Worm (Caenorhabditis elegans) whole organism, mixed stage, embryonic: ENCODE measurements around the gene nhr-91.

ENCODE experiments used
- bed-3 ChIP-seq: fragments of 200-800 bp; sonication (Bioruptor generic); optimal IDR thresholded peaks from 3 replicates; lab custom pipeline; 2018; ENCODE audit warnings: mild to moderate bottlenecking, missing genetic modification characterization, moderate library complexity, missing compliant biosample characterization
- ceh-39 ChIP-seq: fragments of 150-350 bp; optimal IDR thresholded peaks from 2 replicates; lab custom pipeline; 2014; ENCODE audit warnings: missing biosample characterization, missing genetic modification characterization
- ceh-83 ChIP-seq: fragments of 200-800 bp; sonication (Bioruptor generic); optimal IDR thresholded peaks from 2 replicates; lab custom pipeline; 2018; ENCODE audit warnings: mild to moderate bottlenecking, missing genetic modification characterization, missing compliant biosample characterization
- ces-1 ChIP-seq: fragments of 150-350 bp; optimal IDR thresholded peaks from 2 replicates; lab custom pipeline; 2014; ENCODE audit warnings: missing biosample characterization, missing genetic modification reagents, missing genetic modification characterization
- cnd-1 ChIP-seq: fragments of 200-800 bp; sonication (Bioruptor generic); optimal IDR thresholded peaks from 2 replicates; lab custom pipeline; 2018; ENCODE audit warnings: mild to moderate bottlenecking, missing genetic modification characterization, missing compliant biosample characterization
- elt-1 ChIP-seq: sonication (generic microtip); optimal IDR thresholded peaks from 2 replicates; lab custom pipeline; 2017; ENCODE audit warnings: missing genetic modification characterization, mild to moderate bottlenecking, missing compliant biosample characterization, antibody characterized with exemption, moderate library complexity, borderline replicate concordance; ENCODE audit not compliant: insufficient read depth
- elt-3 ChIP-seq: fragments of 150-350 bp; optimal IDR thresholded peaks from 2 replicates; lab custom pipeline; 2014; ENCODE audit warnings: missing biosample characterization, missing genetic modification characterization
- flh-1 ChIP-seq: fragments of 200-800 bp; sonication (Bioruptor generic); optimal IDR thresholded peaks from 2 replicates; lab custom pipeline; 2018; ENCODE audit warnings: mild to moderate bottlenecking, missing genetic modification characterization, moderate library complexity, missing compliant biosample characterization
- ham-2 ChIP-seq: fragments of 200-800 bp; sonication (Bioruptor generic); optimal IDR thresholded peaks from 2 replicates; lab custom pipeline; 2018; ENCODE audit warnings: mild to moderate bottlenecking, missing genetic modification characterization, missing compliant biosample characterization
- hlh-1 ChIP-seq: fragments of 150-350 bp; optimal IDR thresholded peaks from 2 replicates; lab custom pipeline; 2014; ENCODE audit warnings: missing biosample characterization, missing genetic modification reagents, missing genetic modification characterization
- lin-13 ChIP-seq: fragments of 150-350 bp; optimal IDR thresholded peaks from 2 replicates; lab custom pipeline; 2014; ENCODE audit warnings: missing biosample characterization, missing genetic modification characterization
- lin-32 ChIP-seq: fragments of 200-800 bp; sonication (Bioruptor generic); optimal IDR thresholded peaks from 2 replicates; lab custom pipeline; 2018; ENCODE audit warnings: mild to moderate bottlenecking, missing genetic modification characterization, missing compliant biosample characterization
- lsy-2 ChIP-seq: fragments of 150-350 bp; optimal IDR thresholded peaks from 2 replicates; lab custom pipeline; 2014; ENCODE audit warnings: missing biosample characterization, missing genetic modification characterization
- mab-5 ChIP-seq: fragments of 150-350 bp; optimal IDR thresholded peaks from 2 replicates; lab custom pipeline; 2014; ENCODE audit warnings: missing biosample characterization, missing genetic modification characterization
- mep-1 ChIP-seq: fragments of 150-350 bp; optimal IDR thresholded peaks from 2 replicates; lab custom pipeline; 2017; ENCODE audit warnings: missing biosample characterization, missing genetic modification reagents, missing genetic modification characterization, inconsistent platforms
- mls-2 ChIP-seq: sonication (generic microtip); optimal IDR thresholded peaks from 2 replicates; lab custom pipeline; 2016; ENCODE audit warnings: mild to moderate bottlenecking, missing genetic modification characterization, moderate library complexity, missing compliant biosample characterization
- nhr-237 ChIP-seq: fragments of 150-350 bp; optimal IDR thresholded peaks from 2 replicates; lab custom pipeline; 2014; ENCODE audit warnings: missing biosample characterization, missing genetic modification characterization
- nhr-76 ChIP-seq: sonication (generic microtip); optimal IDR thresholded peaks from 2 replicates; lab custom pipeline; 2017; ENCODE audit warnings: missing biosample characterization, missing genetic modification characterization
- pha-4 ChIP-seq: fragments of 150-350 bp; optimal IDR thresholded peaks from 2 replicates; lab custom pipeline; 2018; ENCODE audit warnings: missing biosample characterization, missing genetic modification reagents, missing genetic modification characterization
- sem-2 ChIP-seq: fragments of 200-800 bp; sonication (Bioruptor generic); optimal IDR thresholded peaks from 2 replicates; lab custom pipeline; 2018; ENCODE audit warnings: mild to moderate bottlenecking, missing genetic modification characterization, missing compliant biosample characterization
- snpc-4 ChIP-seq: fragments of 150-350 bp; optimal IDR thresholded peaks from 2 replicates; lab custom pipeline; 2014; ENCODE audit warnings: missing biosample characterization, missing genetic modification characterization
- sptf-1 ChIP-seq: sonication (generic microtip); optimal IDR thresholded peaks from 2 replicates; lab custom pipeline; 2017; ENCODE audit warnings: mild to moderate bottlenecking, missing genetic modification characterization, moderate library complexity, missing compliant biosample characterization
- tbx-8 ChIP-seq: fragments of 200-800 bp; sonication (Bioruptor generic); optimal IDR thresholded peaks from 2 replicates; lab custom pipeline; 2018; ENCODE audit warnings: mild to moderate bottlenecking, missing genetic modification characterization, moderate library complexity, missing compliant biosample characterization
- unc-120 ChIP-seq: sonication (generic microtip); optimal IDR thresholded peaks from 2 replicates; lab custom pipeline; 2017; ENCODE audit warnings: missing genetic modification characterization, missing compliant biosample characterization; ENCODE audit not compliant: poor library complexity, severe bottlenecking
- unc-39 ChIP-seq: fragments of 150-350 bp; optimal IDR thresholded peaks from 2 replicates; lab custom pipeline; 2014; ENCODE audit warnings: missing biosample characterization, missing genetic modification characterization
- unc-62 ChIP-seq: fragments of 150-350 bp; optimal IDR thresholded peaks from 2 replicates; lab custom pipeline; 2014; ENCODE audit warnings: missing biosample characterization, missing genetic modification reagents, missing genetic modification characterization
- zip-8 ChIP-seq: fragments of 150-350 bp; optimal IDR thresholded peaks from 2 replicates; lab custom pipeline; 2014; ENCODE audit warnings: missing biosample characterization, missing genetic modification characterization
- ztf-11 ChIP-seq: fragments of 150-350 bp; optimal IDR thresholded peaks from 2 replicates; lab custom pipeline; 2014; ENCODE audit warnings: missing biosample characterization, missing genetic modification characterization

The nhr-91 gene

DNA sequence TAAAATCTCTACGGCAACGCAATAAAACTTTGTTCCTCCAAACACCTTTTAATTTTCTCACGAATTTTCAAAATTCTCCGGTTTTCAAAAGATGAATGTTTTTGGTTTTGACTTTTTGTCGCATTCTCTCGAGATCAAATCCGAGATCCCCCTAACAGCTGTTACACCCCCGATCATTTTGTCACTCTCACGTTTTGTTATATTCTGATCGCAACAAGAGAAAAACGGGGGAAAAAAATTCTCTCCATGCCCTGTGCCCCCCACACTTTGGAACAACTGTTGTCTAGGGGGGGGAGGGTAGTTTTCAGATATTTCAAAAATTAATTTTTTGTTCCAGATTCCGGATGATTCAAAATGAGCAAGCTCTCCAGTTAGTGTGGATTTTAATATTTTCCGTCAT, 29.0 kb downstream of the nhr-91 start:
- TF ChIP-seq hlh-1 (tag; lab: Kevin White, UChicago) (peak; percentile 92), flh-1 (GFP tag; lab: Kevin White, UChicago) (no peak), unc-120 (peak; percentile 25), unc-62 (peak; percentile 21), ztf-11 (tag; lab: Kevin White, UChicago) (no peak), elt-3 (tag; lab: Kevin White, UChicago) (no peak), mls-2 (tag; lab: Kevin White, UChicago) (no peak)

DNA sequence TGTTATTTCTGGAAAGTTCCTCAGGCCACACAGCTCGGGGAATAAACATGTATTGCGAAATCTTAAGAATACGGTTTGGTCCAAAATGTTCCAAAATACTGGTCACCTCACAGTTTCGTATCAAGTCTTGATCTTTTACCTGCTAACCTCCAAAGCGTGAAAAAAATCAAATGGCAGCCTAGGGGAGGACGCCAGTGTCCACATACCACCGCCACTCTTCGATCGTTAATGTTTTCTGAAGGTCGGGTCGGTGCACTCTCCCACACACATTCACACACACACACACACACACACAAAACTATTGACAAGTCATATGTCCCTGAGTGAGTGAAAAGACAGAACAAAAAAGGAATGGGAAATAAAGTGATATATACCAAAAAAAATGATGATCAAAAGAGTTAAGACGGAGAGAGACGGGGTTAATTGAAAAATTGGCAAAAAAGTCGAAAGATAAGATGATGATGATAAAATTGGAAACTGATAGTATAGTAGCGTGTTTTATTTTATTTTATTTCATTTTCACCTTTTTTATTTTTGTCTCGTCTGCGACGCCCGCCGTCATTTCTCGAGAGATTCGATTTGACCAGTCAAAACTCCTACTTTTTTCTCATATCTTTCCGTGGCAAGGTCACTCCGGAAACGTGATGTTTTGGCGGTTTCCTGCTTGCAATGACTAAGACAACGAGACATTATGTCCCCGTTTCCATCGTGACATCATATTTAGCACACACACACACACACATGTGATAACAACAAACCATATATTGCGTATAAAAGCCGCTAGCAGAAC, 30.8 kb downstream of the nhr-91 start, which contains the start of gene Y15E3A.5:
Gene Y15E3A.5 (plus strand): TSS at position 752 of the 790 bp plus-strand sequence.
- TF ChIP-seq flh-1 (GFP tag; lab: Kevin White, UChicago) (no peak), lsy-2 (tag; lab: Kevin White, UChicago) (no peak), bed-3 (GFP tag; lab: Kevin White, UChicago) (no peak), unc-62 (no peak), nhr-237 (tag; lab: Kevin White, UChicago) (no peak), mep-1 (tag; lab: Kevin White, UChicago) (no peak), mab-5 (tag; lab: Kevin White, UChicago) (no peak)
- TF ChIP-seq, all 35 proteins: peak for 0

- no peak for TF ChIP-seq lin-32 (GFP tag; lab: Kevin White, UChicago)
- no peak for TF ChIP-seq lin-13 (tag; lab: Kevin White, UChicago)
- TF ChIP-seq pha-4 (tag; lab: Kevin White, UChicago): no peak
- no peak for TF ChIP-seq sem-2 (GFP tag; lab: Kevin White, UChicago)
- TF ChIP-seq sptf-1 (tag; lab: Kevin White, UChicago): peak; percentile 34
- peak; percentile 40 for TF ChIP-seq ceh-83 (GFP tag; lab: Kevin White, UChicago)
- TF ChIP-seq ceh-39 (tag; lab: Kevin White, UChicago): no peak
- TF ChIP-seq unc-62: no peak
- TF ChIP-seq nhr-76 (tag; lab: Kevin White, UChicago): no peak
- no peak for TF ChIP-seq lsy-2 (tag; lab: Kevin White, UChicago)
- TF ChIP-seq ces-1 (GFP tag; lab: Kevin White, UChicago): no peak
- no peak for TF ChIP-seq ztf-11 (tag; lab: Kevin White, UChicago)
These were observed 31.6 kb downstream of the nhr-91 start for ce11 chrX:15340743-15341142.

DNA sequence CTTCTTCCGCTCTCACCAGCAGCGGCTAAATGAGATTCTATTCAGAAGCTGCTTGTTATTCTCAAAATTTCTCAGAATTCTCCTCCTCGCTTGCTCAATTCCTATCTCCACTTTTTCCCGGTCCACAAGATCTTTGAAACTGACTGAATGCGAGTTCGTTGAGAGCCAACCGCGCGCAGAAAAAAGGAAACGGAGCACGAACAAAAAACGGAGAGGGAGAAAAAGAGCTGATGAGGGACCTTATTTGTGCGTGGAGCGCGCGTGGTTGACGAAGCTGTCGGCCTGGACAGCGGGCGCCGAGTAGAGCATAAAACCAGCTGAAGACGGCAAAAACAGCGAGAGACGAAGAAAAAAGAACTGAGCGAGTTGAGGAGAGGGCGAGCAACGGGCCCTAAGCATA, 32.9 kb downstream of the nhr-91 start:
- no peak for TF ChIP-seq nhr-237 (tag; lab: Kevin White, UChicago)
- no peak for TF ChIP-seq tbx-8 (GFP tag; lab: Kevin White, UChicago)
- no peak for TF ChIP-seq nhr-76 (tag; lab: Kevin White, UChicago)
- TF ChIP-seq mls-2 (tag; lab: Kevin White, UChicago): no peak
- TF ChIP-seq ceh-39 (tag; lab: Kevin White, UChicago): no peak
- TF ChIP-seq unc-62: no peak
- TF ChIP-seq ham-2 (GFP tag; lab: Kevin White, UChicago): no peak
- no peak for TF ChIP-seq hlh-1 (tag; lab: Kevin White, UChicago)
- no peak for TF ChIP-seq flh-1 (GFP tag; lab: Kevin White, UChicago)
- TF ChIP-seq ceh-83 (GFP tag; lab: Kevin White, UChicago): no peak
- no peak for TF ChIP-seq sptf-1 (tag; lab: Kevin White, UChicago)
- no peak for TF ChIP-seq zip-8
- TF ChIP-seq lin-32 (GFP tag; lab: Kevin White, UChicago): no peak

DNA sequence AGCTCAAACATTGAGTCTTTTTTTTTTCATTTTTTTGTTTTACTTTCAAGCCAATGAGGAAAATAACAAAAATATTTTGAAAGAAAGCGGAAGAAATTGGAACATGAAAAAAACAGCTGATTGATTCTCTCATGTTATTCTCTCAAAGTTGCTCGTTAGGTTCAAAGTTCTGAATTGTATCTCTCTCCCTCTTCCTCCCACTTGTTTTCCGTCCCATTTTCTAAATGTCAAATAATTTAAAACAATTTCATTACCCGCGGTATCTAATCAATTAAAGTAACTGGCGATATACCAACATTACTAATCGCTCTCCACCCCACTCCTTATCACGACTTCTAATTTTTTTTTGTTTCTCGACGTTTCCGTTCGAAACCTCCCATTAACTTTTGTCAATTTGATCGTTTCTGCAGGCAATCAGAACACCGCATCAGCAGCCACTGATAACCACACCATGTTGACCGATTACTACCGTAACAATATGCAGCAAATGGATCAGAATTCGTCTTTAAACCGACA, 33.6 kb downstream of the nhr-91 start:
- TF ChIP-seq lin-13 (tag; lab: Kevin White, UChicago): no peak
- TF ChIP-seq unc-39 (tag; lab: Kevin White, UChicago): no peak
- no peak for TF ChIP-seq lsy-2 (tag; lab: Kevin White, UChicago)
- TF ChIP-seq elt-1 (tag; lab: Kevin White, UChicago): no peak
- TF ChIP-seq pha-4 (tag; lab: Kevin White, UChicago): no peak
- no peak for TF ChIP-seq snpc-4 (tag; lab: Kevin White, UChicago)
- TF ChIP-seq nhr-76 (tag; lab: Kevin White, UChicago): no peak
- TF ChIP-seq flh-1 (GFP tag; lab: Kevin White, UChicago): no peak
- no peak for TF ChIP-seq cnd-1 (tag; lab: Kevin White, UChicago)
- no peak for TF ChIP-seq sptf-1 (tag; lab: Kevin White, UChicago)
